Worm (Caenorhabditis elegans) whole organism, mixed stage, embryonic: ENCODE measurements around the gene sdz-38.

Experiments
- blmp-1 ChIP-seq: fragments of 150-350 bp; optimal IDR thresholded peaks from 2 replicates; lab custom pipeline; 2014; ENCODE audit warnings: missing biosample characterization, missing genetic modification characterization
- ceh-43 ChIP-seq: fragments of 200-800 bp; sonication (Bioruptor generic); optimal IDR thresholded peaks from 2 replicates; lab custom pipeline; 2018; ENCODE audit warnings: mild to moderate bottlenecking, missing genetic modification characterization, moderate library complexity, missing compliant biosample characterization
- ces-1 ChIP-seq: fragments of 150-350 bp; optimal IDR thresholded peaks from 2 replicates; lab custom pipeline; 2014; ENCODE audit warnings: missing biosample characterization, missing genetic modification reagents, missing genetic modification characterization
- elt-3 ChIP-seq: fragments of 150-350 bp; optimal IDR thresholded peaks from 2 replicates; lab custom pipeline; 2014; ENCODE audit warnings: missing biosample characterization, missing genetic modification characterization
- ham-2 ChIP-seq: fragments of 200-800 bp; sonication (Bioruptor generic); optimal IDR thresholded peaks from 2 replicates; lab custom pipeline; 2018; ENCODE audit warnings: mild to moderate bottlenecking, missing genetic modification characterization, missing compliant biosample characterization
- lin-13 ChIP-seq: fragments of 150-350 bp; optimal IDR thresholded peaks from 2 replicates; lab custom pipeline; 2014; ENCODE audit warnings: missing biosample characterization, missing genetic modification characterization
- lsy-2 ChIP-seq: fragments of 150-350 bp; optimal IDR thresholded peaks from 2 replicates; lab custom pipeline; 2014; ENCODE audit warnings: missing biosample characterization, missing genetic modification characterization
- nhr-2 ChIP-seq: fragments of 150-350 bp; optimal IDR thresholded peaks from 2 replicates; lab custom pipeline; 2014; ENCODE audit warnings: missing biosample characterization, missing genetic modification characterization
- nhr-237 ChIP-seq: fragments of 150-350 bp; optimal IDR thresholded peaks from 2 replicates; lab custom pipeline; 2014; ENCODE audit warnings: missing biosample characterization, missing genetic modification characterization
- nhr-28 ChIP-seq: fragments of 150-350 bp; optimal IDR thresholded peaks from 2 replicates; lab custom pipeline; 2014; ENCODE audit warnings: missing biosample characterization, missing genetic modification characterization
- pha-4 ChIP-seq: fragments of 150-350 bp; optimal IDR thresholded peaks from 2 replicates; lab custom pipeline; 2018; ENCODE audit warnings: missing biosample characterization, missing genetic modification reagents, missing genetic modification characterization
- sptf-1 ChIP-seq: sonication (generic microtip); optimal IDR thresholded peaks from 2 replicates; lab custom pipeline; 2017; ENCODE audit warnings: mild to moderate bottlenecking, missing genetic modification characterization, moderate library complexity, missing compliant biosample characterization
- unc-62 ChIP-seq: fragments of 150-350 bp; optimal IDR thresholded peaks from 2 replicates; lab custom pipeline; 2014; ENCODE audit warnings: missing biosample characterization, missing genetic modification reagents, missing genetic modification characterization

DNA sequence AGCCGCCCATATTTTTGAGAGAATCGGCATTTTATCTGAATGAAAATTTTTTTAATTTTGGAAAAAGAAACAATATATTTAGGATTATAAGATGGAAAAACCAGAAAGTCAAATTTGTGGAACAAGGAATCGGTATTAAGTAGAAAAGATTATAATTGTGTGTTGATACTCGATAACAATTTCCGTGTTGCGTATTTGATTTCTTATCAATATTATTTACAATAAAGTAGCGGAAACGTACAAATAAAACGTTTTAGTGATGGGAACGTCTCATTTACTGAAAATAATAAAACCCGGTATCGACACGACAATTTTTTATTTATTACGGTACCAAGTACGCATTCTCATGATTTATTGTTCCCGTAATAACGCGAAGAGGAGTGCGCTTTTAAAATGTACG lies 44.8 kb downstream of the sdz-38 start, which contains the start of gene C05C10.3:
- TF ChIP-seq blmp-1 (tag; lab: Kevin White, UChicago) (no peak), lsy-2 (tag; lab: Kevin White, UChicago) (no peak), pha-4 (tag; lab: Kevin White, UChicago) (no peak), lin-13 (tag; lab: Kevin White, UChicago) (no peak), unc-62 (GFP tag; lab: Kevin White, UChicago) (no peak), ces-1 (GFP tag; lab: Kevin White, UChicago) (no peak), nhr-2 (tag; lab: Kevin White, UChicago) (no peak), elt-3 (tag; lab: Kevin White, UChicago) (no peak), sptf-1 (tag; lab: Kevin White, UChicago) (no peak), nhr-28 (tag; lab: Kevin White, UChicago) (no peak), ham-2 (GFP tag; lab: Kevin White, UChicago) (no peak), nhr-237 (no peak), ceh-43 (GFP tag; lab: Kevin White, UChicago) (no peak)
